Worm (Caenorhabditis elegans): ENCODE measurements around the gene Y17G9B.4.
A peak's percentile ranks its signal among the peaks of the same experiment; 100 is the strongest.
"Not testable (repeated sequence)": the region's sequence is repeated elsewhere in the genome, so short reads cannot be mapped to it uniquely, and the experiment has no call there.

The Y17G9B.4 gene

ce11 chrIV:4725478-4725920 lies 26.4 kb upstream of the Y17G9B.4 start (continued):
- TF ChIP-seq K11D2.4 (GFP tag; IDR thresholded peaks at IDR 0.05) (peak; percentile 100), pbrm-1 (GFP tag; IDR thresholded peaks at IDR 0.05) (peak; percentile 99), ceh-100 (GFP tag; IDR thresholded peaks at IDR 0.05) (peak; percentile 95), B0019.2 (GFP tag; conservative IDR thresholded peaks at IDR 0.05) (peak; percentile 95), nfyb-1 (GFP tag; IDR thresholded peaks at IDR 0.05) (peak; percentile 99), cebp-1 (GFP tag; IDR thresholded peaks at IDR 0.05) (peak; percentile 97), cebp-1 (tag; optimal IDR thresholded peaks at IDR 0.05) (peak; percentile 91), madf-6 (GFP tag; IDR thresholded peaks at IDR 0.05) (peak; percentile 89), madf-8 (GFP tag; conservative IDR thresholded peaks at IDR 0.05) (peak; percentile 89), egl-44 (GFP tag; IDR thresholded peaks at IDR 0.05) (peak; percentile 98), Y56A3A.18 (GFP tag; IDR thresholded peaks at IDR 0.05) (peak; percentile 99), F37B4.10 (GFP tag; IDR thresholded peaks at IDR 0.05) (peak; percentile 100), C06A6.2 (GFP tag; conservative IDR thresholded peaks at IDR 0.05) (peak; percentile 99), him-1 (tag; optimal IDR thresholded peaks at IDR 0.05) (peak; percentile 17), lsl-1 (GFP tag; optimal IDR thresholded peaks at IDR 0.05) (peak; percentile 70), attf-5 (GFP tag; optimal IDR thresholded peaks at IDR 0.05) (peak; percentile 90), ets-4 (GFP tag; optimal IDR thresholded peaks at IDR 0.05) (peak; percentile 23), Y53G8AR.9 (GFP tag; conservative IDR thresholded peaks at IDR 0.05) (peak; percentile 100), cebp-2 (GFP tag; IDR thresholded peaks at IDR 0.05) (peak; percentile 99), snpc-4 (tag; optimal IDR thresholded peaks at IDR 0.05) (peak in 2 of 4 experiments; percentile 74 to 78), hmg-20 (GFP tag; IDR thresholded peaks at IDR 0.05) (peak; percentile 97), B0336.3 (GFP tag; IDR thresholded peaks at IDR 0.05) (peak; percentile 92), attf-3 (GFP tag; conservative IDR thresholded peaks at IDR 0.05) (peak; percentile 91), madf-10 (tag; optimal IDR thresholded peaks at IDR 0.05) (peak; percentile 80), tlf-1 (GFP tag; optimal IDR thresholded peaks at IDR 0.05) (peak; percentile 95), repo-1 (tag; optimal IDR thresholded peaks at IDR 0.05) (peak; percentile 72), T07F8.4 (tag; optimal IDR thresholded peaks at IDR 0.05) (peak; percentile 39), athp-1 (tag; optimal IDR thresholded peaks at IDR 0.05) (peak; percentile 52), F22D6.2 (tag; optimal IDR thresholded peaks at IDR 0.05) (peak; percentile 88), lin-40 (tag; optimal IDR thresholded peaks at IDR 0.05) (peak; percentile 95), bed-1 (GFP tag; IDR thresholded peaks at IDR 0.05) (peak; percentile 100), B0035.1 (tag; optimal IDR thresholded peaks at IDR 0.05) (peak; percentile 76), madf-3 (GFP tag; IDR thresholded peaks at IDR 0.05) (peak; percentile 98), ztf-18 (tag; optimal IDR thresholded peaks at IDR 0.05) (peak; percentile 83), let-607 (tag; optimal IDR thresholded peaks at IDR 0.05) (peak; percentile 24 to 95), B0261.1 (tag; optimal IDR thresholded peaks at IDR 0.05) (peak; percentile 19), F57C9.4 (tag; optimal IDR thresholded peaks at IDR 0.05) (peak; percentile 33), hsf-1 (GFP tag; IDR thresholded peaks at IDR 0.05) (peak; percentile 95), ztf-3 (GFP tag; optimal IDR thresholded peaks at IDR 0.05) (peak; percentile 62), egl-18 (GFP tag; IDR thresholded peaks at IDR 0.05) (peak; percentile 100), tbp1 (GFP tag; optimal IDR thresholded peaks at IDR 0.05) (peak; percentile 38), lin-54 (GFP tag; optimal IDR thresholded peaks at IDR 0.05) (peak; percentile 79), Y53F4B.3 (GFP tag; IDR thresholded peaks at IDR 0.05) (peak; percentile 83), Y79H2A.3 (GFP tag; conservative IDR thresholded peaks at IDR 0.05) (peak; percentile 95), hmg-1.2 (GFP tag; IDR thresholded peaks at IDR 0.05) (peak; percentile 100), D2030.7 (GFP tag; IDR thresholded peaks at IDR 0.05) (peak; percentile 91), aptf-3 (GFP tag; IDR thresholded peaks at IDR 0.05) (peak; percentile 63; the same call in 1 of the 2 replicates), ekl-4 (GFP tag; IDR thresholded peaks at IDR 0.05) (peak; percentile 99)
- not testable (repeated sequence) for TF ChIP-seq snpc-4 (GFP tag; optimal IDR thresholded peaks at IDR 0.05)

Data from whole organism, young adult.